Worm (Caenorhabditis elegans): Measurements from ENCODE around the gene cho-1.

DNA sequence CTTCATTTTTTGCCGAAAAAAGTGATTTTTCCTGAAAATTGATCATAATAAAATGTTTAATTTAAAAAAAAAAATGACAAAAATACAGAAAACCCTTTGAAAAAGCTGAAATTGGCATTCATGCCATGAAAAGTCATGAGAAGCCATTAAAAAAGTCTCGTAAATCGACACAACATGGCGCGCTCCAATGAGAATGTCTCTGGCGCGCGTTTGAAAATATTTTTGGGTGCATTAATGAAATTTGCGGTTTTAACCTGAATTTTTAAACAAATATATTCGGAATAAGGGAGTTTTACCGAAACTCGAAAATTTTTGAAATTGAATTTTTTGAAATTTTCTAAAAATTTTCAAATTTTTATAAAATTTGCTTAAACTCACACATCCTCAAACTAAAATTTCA, 33.4 kb upstream of the cho-1 start:
- no peak for TF ChIP-seq tbx-37 (GFP tag; conservative IDR thresholded peaks at IDR 0.05)
- no peak for TF ChIP-seq flt-1 (GFP tag; IDR thresholded peaks at IDR 0.05)
- no peak for TF ChIP-seq sea-1 (GFP tag; conservative IDR thresholded peaks at IDR 0.05)
- no peak for TF ChIP-seq ama-1 (optimal IDR thresholded peaks at IDR 0.05)
- no peak for TF ChIP-seq aly-1 (tag; optimal IDR thresholded peaks at IDR 0.05)
- TF ChIP-seq hmg-4 (GFP tag; optimal IDR thresholded peaks at IDR 0.05) = no peak
- no peak for TF ChIP-seq F13C5.2 (tag; optimal IDR thresholded peaks at IDR 0.05)

Measured in whole organism, early embryonic.